Fruit fly (Drosophila melanogaster) whole organism, embryonic: ENCODE results near the gene CG33269.

Experiments used
- Ada2b ChIP-seq: fragments of 200-800 bp; sonication (Bioruptor generic); IDR thresholded peaks from 2 replicates; pipeline ENCODE4 v1.3.6; 2022; ENCODE audit warnings: missing biosample characterization, missing genetic modification characterization
- Bgb ChIP-seq: fragments of 200-800 bp; sonication (Bioruptor generic); IDR thresholded peaks from 2 replicates; pipeline ENCODE4 v1.3.6; 2022; ENCODE audit warnings: missing biosample characterization, missing genetic modification characterization; ENCODE audit not compliant: partially characterized antibody
- CG10366 ChIP-seq: fragments of 200-800 bp; sonication (Bioruptor generic); IDR thresholded peaks from 2 replicates; pipeline ENCODE4 v1.3.6; 2022; ENCODE audit warnings: missing biosample characterization, missing genetic modification characterization
- CG11696 ChIP-seq: fragments of 200-800 bp; sonication (Bioruptor generic); IDR thresholded peaks from 2 replicates; pipeline ENCODE4 v1.3.6; 2022; ENCODE audit warnings: missing biosample characterization, missing genetic modification characterization
- CG11723 ChIP-seq: fragments of 200-800 bp; sonication (Bioruptor generic); optimal IDR thresholded peaks from 2 replicates; lab custom pipeline; 2017; ENCODE audit warnings: missing biosample characterization, mild to moderate bottlenecking, missing genetic modification characterization
- CG12659 ChIP-seq: fragments of 200-800 bp; sonication (Bioruptor generic); optimal IDR thresholded peaks from 3 replicates; lab custom pipeline; 2017; ENCODE audit warnings: mild to moderate bottlenecking, missing biosample characterization, missing genetic modification reagents, missing genetic modification characterization
- CG13287 ChIP-seq: fragments of 200-800 bp; sonication (Bioruptor generic); IDR thresholded peaks from 2 replicates; pipeline ENCODE4 v1.3.6; 2022; ENCODE audit warnings: missing biosample characterization, missing genetic modification characterization; ENCODE audit not compliant: partially characterized antibody
- CG14050 ChIP-seq: fragments of 200-800 bp; sonication (Bioruptor generic); IDR thresholded peaks from 3 replicates; pipeline ENCODE4 v1.3.6; 2022; ENCODE audit warnings: missing biosample characterization, missing genetic modification characterization
- CG14965 ChIP-seq: fragments of 200-800 bp; sonication (Bioruptor generic); optimal IDR thresholded peaks from 2 replicates; lab custom pipeline; 2016; ENCODE audit warnings: missing biosample characterization, missing genetic modification characterization, borderline replicate concordance
- CG15601 ChIP-seq: fragments of 200-800 bp; sonication (Bioruptor generic); optimal IDR thresholded peaks from 3 replicates; lab custom pipeline; 2019; ENCODE audit warnings: missing biosample characterization, mild to moderate bottlenecking, missing genetic modification characterization, moderate library complexity
- CG17361 ChIP-seq: fragments of 200-800 bp; sonication (Bioruptor generic); IDR thresholded peaks from 3 replicates; pipeline ENCODE4 v1.3.6; 2022; ENCODE audit warnings: missing biosample characterization, missing genetic modification characterization
- CG17568 ChIP-seq: fragments of 200-800 bp; sonication (Bioruptor generic); optimal IDR thresholded peaks from 2 replicates; lab custom pipeline; 2018; ENCODE audit warnings: missing biosample characterization, mild to moderate bottlenecking, missing genetic modification characterization, moderate library complexity
- CG31224 ChIP-seq: fragments of 200-800 bp; sonication (Bioruptor generic); IDR thresholded peaks from 2 replicates; pipeline ENCODE4 v1.3.6; 2022; ENCODE audit warnings: missing biosample characterization, missing genetic modification characterization
- CG32772 ChIP-seq: fragments of 200-800 bp; sonication (Bioruptor generic); IDR thresholded peaks from 2 replicates; pipeline ENCODE4 v1.3.6; 2022; ENCODE audit warnings: missing biosample characterization, missing genetic modification characterization
- CG3726 ChIP-seq: fragments of 200-800 bp; sonication (Bioruptor generic); IDR thresholded peaks from 3 replicates; pipeline ENCODE4, ENCODE4 v1.3.6; 2022; ENCODE audit warnings: missing biosample characterization, missing genetic modification characterization
- CG3995 ChIP-seq: fragments of 200-800 bp; sonication (Bioruptor generic); optimal IDR thresholded peaks from 3 replicates; lab custom pipeline; 2016; ENCODE audit warnings: missing biosample characterization, missing genetic modification characterization
- CG5953 ChIP-seq: fragments of 200-800 bp; sonication (Bioruptor generic); IDR thresholded peaks from 2 replicates; pipeline ENCODE4 v1.3.6; 2022; ENCODE audit warnings: missing biosample characterization, missing genetic modification characterization
- CG6272 ChIP-seq: fragments of 200-800 bp; sonication (Bioruptor generic); IDR thresholded peaks from 2 replicates; pipeline ENCODE4 v1.3.6; 2022; ENCODE audit warnings: missing biosample characterization, missing genetic modification characterization
- CG6854 ChIP-seq: fragments of 200-800 bp; sonication (Bioruptor generic); optimal IDR thresholded peaks from 3 replicates; lab custom pipeline; 2017; ENCODE audit warnings: missing biosample characterization, mild to moderate bottlenecking, missing genetic modification characterization
- CG7357 ChIP-seq: fragments of 200-800 bp; sonication (Bioruptor generic); IDR thresholded peaks from 3 replicates; pipeline ENCODE4 v1.3.6; 2022; ENCODE audit warnings: missing biosample characterization, missing genetic modification characterization
- CG7963 ChIP-seq: fragments of 200-800 bp; sonication (Bioruptor generic); IDR thresholded peaks from 3 replicates; pipeline ENCODE4 v1.3.6; 2022; ENCODE audit warnings: missing biosample characterization, missing genetic modification characterization; ENCODE audit not compliant: partially characterized antibody
- CG8924 ChIP-seq: fragments of 200-800 bp; optimal IDR thresholded peaks from 3 replicates; lab custom pipeline; 2019; ENCODE audit warnings: missing biosample characterization, mild to moderate bottlenecking, missing genetic modification characterization, moderate library complexity
- Fer1 ChIP-seq: fragments of 200-800 bp; sonication (Bioruptor generic); optimal IDR thresholded peaks from 2 replicates; lab custom pipeline; 2017; ENCODE audit warnings: missing biosample characterization, mild to moderate bottlenecking, missing genetic modification characterization
- Gug ChIP-seq: fragments of 200-800 bp; sonication (Bioruptor generic); IDR thresholded peaks from 4 replicates; pipeline ENCODE4 v1.3.6; 2022; ENCODE audit warnings: missing biosample characterization, missing genetic modification characterization
- HmgZ ChIP-seq: fragments of 200-800 bp; sonication (Bioruptor generic); optimal IDR thresholded peaks from 2 replicates; lab custom pipeline; 2018; ENCODE audit warnings: missing biosample characterization, mild to moderate bottlenecking, missing genetic modification characterization
- Lhr ChIP-seq: fragments of 200-800 bp; sonication (Bioruptor generic); optimal IDR thresholded peaks from 3 replicates; lab custom pipeline; 2017; ENCODE audit warnings: mild to moderate bottlenecking, missing biosample characterization, missing genetic modification reagents, missing genetic modification characterization
- Meics ChIP-seq: fragments of 200-800 bp; sonication (Bioruptor generic); optimal IDR thresholded peaks from 2 replicates; lab custom pipeline; 2017; ENCODE audit warnings: missing biosample characterization, mild to moderate bottlenecking, missing genetic modification characterization
- NFAT ChIP-seq: fragments of 200-800 bp; sonication (Bioruptor generic); IDR thresholded peaks from 2 replicates; pipeline ENCODE4 v1.3.6; 2022; ENCODE audit warnings: missing biosample characterization, missing genetic modification characterization
- Taf1 ChIP-seq: fragments of 200-800 bp; sonication (Bioruptor generic); IDR thresholded peaks from 2 replicates; pipeline ENCODE4 v1.3.6; 2022; ENCODE audit warnings: missing biosample characterization, missing genetic modification characterization
- al ChIP-seq: fragments of 200-800 bp; sonication (Bioruptor generic); IDR thresholded peaks from 2 replicates; pipeline ENCODE4 v1.3.6; 2022; ENCODE audit warnings: missing biosample characterization, missing genetic modification characterization
- bcd ChIP-seq: fragments of 200-800 bp; sonication (Bioruptor generic); optimal IDR thresholded peaks from 2 replicates; lab custom pipeline; 2017; ENCODE audit warnings: missing biosample characterization, mild to moderate bottlenecking, missing genetic modification characterization
- bigmax ChIP-seq: fragments of 200-800 bp; sonication (Bioruptor generic); optimal IDR thresholded peaks from 2 replicates; lab custom pipeline; 2018; ENCODE audit warnings: missing biosample characterization, mild to moderate bottlenecking, missing genetic modification characterization
- cato ChIP-seq: fragments of 200-800 bp; sonication (Bioruptor generic); optimal IDR thresholded peaks from 2 replicates; lab custom pipeline; 2016; ENCODE audit warnings: missing biosample characterization, missing genetic modification characterization, borderline replicate concordance
- fd96Cb ChIP-seq: fragments of 200-800 bp; sonication (Bioruptor generic); optimal IDR thresholded peaks from 2 replicates; lab custom pipeline; 2018; ENCODE audit warnings: missing biosample characterization, mild to moderate bottlenecking, missing genetic modification characterization, moderate library complexity
- gcm2 ChIP-seq: fragments of 200-800 bp; sonication (Bioruptor generic); optimal IDR thresholded peaks from 2 replicates; lab custom pipeline; 2016; ENCODE audit warnings: missing biosample characterization, missing genetic modification characterization
- gsb-n ChIP-seq: fragments of 200-800 bp; sonication (Bioruptor generic); optimal IDR thresholded peaks from 3 replicates; lab custom pipeline; 2018; ENCODE audit warnings: missing biosample characterization, mild to moderate bottlenecking, missing genetic modification characterization
- inv ChIP-seq: fragments of 200-800 bp; sonication (Bioruptor generic); IDR thresholded peaks from 2 replicates; pipeline ENCODE4 v1.3.6; 2022; ENCODE audit warnings: missing biosample characterization, missing genetic modification characterization; ENCODE audit not compliant: partially characterized antibody
- lmd ChIP-seq: fragments of 200-800 bp; sonication (Bioruptor generic); IDR thresholded peaks from 2 replicates; pipeline ENCODE4 v1.3.6; 2022; ENCODE audit warnings: missing biosample characterization, missing genetic modification characterization
- odd ChIP-seq: fragments of 200-800 bp; sonication (Bioruptor generic); optimal IDR thresholded peaks from 2 replicates; lab custom pipeline; 2017; ENCODE audit warnings: missing biosample characterization, mild to moderate bottlenecking, missing genetic modification characterization
- pb ChIP-seq: fragments of 200-800 bp; sonication (Bioruptor generic); optimal IDR thresholded peaks from 3 replicates; lab custom pipeline; 2016; ENCODE audit warnings: missing biosample characterization, missing genetic modification characterization
- ranshi ChIP-seq: fragments of 200-800 bp; sonication (Bioruptor generic); IDR thresholded peaks from 2 replicates; pipeline ENCODE4 v1.3.6; 2022; ENCODE audit warnings: missing biosample characterization, missing genetic modification characterization
- sd ChIP-seq: fragments of 200-800 bp; sonication (Bioruptor generic); optimal IDR thresholded peaks from 3 replicates; lab custom pipeline; 2018; ENCODE audit warnings: missing biosample characterization, mild to moderate bottlenecking, missing genetic modification characterization, moderate library complexity
- sisA ChIP-seq: fragments of 200-800 bp; sonication (Bioruptor generic); IDR thresholded peaks from 2 replicates; pipeline ENCODE4 v1.3.6; 2022; ENCODE audit warnings: missing biosample characterization, missing genetic modification characterization
- slp2 ChIP-seq: fragments of 200-800 bp; sonication (Bioruptor generic); optimal IDR thresholded peaks from 2 replicates; lab custom pipeline; 2016; ENCODE audit warnings: missing biosample characterization, missing genetic modification characterization
- sna ChIP-seq: fragments of 200-800 bp; sonication (Bioruptor generic); IDR thresholded peaks from 2 replicates; pipeline ENCODE4 v1.3.6; 2022; ENCODE audit warnings: missing biosample characterization, missing genetic modification characterization; ENCODE audit not compliant: partially characterized antibody
- sug ChIP-seq: fragments of 200-800 bp; optimal IDR thresholded peaks from 2 replicates; lab custom pipeline; 2019; ENCODE audit warnings: missing biosample characterization, mild to moderate bottlenecking, missing genetic modification characterization, moderate library complexity
- ttk ChIP-seq: fragments of 200-800 bp; sonication (Bioruptor generic); IDR thresholded peaks from 2 replicates; pipeline ENCODE4 v2.1.2; 2022; ENCODE audit warnings: missing biosample characterization, missing genetic modification characterization
- vvl ChIP-seq: fragments of 200-800 bp; sonication (Bioruptor generic); IDR thresholded peaks from 2 replicates; pipeline ENCODE4 v1.3.6; 2022; ENCODE audit warnings: missing biosample characterization, missing genetic modification characterization
- wek ChIP-seq: fragments of 200-800 bp; sonication (Bioruptor generic); optimal IDR thresholded peaks from 3 replicates; lab custom pipeline; 2018; ENCODE audit warnings: missing biosample characterization, mild to moderate bottlenecking, missing genetic modification characterization, moderate library complexity

Gene CG33269

DNA sequence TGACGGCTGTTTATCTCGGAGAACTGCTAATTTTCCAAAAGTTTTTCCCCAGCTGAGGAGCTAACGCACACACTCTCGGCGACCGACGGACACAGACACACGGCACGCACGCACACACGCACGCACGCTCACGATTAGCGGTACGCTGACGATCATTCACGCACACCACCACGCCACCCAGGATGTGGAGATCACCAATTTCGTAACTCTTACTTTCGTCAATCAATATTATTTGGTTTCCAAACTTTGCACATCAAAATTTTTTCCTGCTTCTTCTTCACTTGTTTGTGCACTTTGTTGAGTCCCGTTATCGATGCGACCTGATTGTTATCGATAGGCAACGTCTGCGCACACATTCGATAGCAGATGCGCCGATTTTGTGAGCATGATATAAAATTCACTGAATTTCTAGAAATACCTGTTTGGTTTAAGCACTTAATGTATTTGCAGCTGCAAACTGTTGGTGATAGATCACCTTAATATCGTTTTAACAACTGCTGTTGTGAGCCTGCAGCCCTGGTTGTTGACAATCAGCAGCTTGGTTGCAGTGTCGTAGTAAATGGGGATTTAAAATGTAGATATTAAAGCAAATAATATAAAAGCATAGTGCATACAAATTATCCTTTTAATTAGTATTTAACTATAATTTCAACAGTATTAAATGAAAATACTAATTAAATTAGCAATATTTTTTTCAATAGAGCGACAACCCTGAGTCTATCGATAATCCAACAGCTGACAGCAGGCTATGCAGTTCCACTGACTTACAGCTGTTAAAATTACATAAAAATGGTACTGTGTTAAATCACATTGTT is 19.8 kb downstream of the CG33269 start, which contains the start of the genes CG7394 and Mob2 (continued):
- TF ChIP-seq wek (GFP tag; lab: Kevin White, UChicago) (no peak), slp2 (GFP tag; lab: Kevin White, UChicago) (peak; percentile 79), CG6854 (no peak), sna (GFP tag; lab: Robert Waterston, UW) (peak; percentile 86), Taf1 (peak; percentile 88), bcd (GFP tag; lab: Kevin White, UChicago) (peak; percentile 90), CG14050 (peak; percentile 82), lmd (peak; percentile 87), pb (GFP tag; lab: Kevin White, UChicago) (peak; percentile 57), cato (GFP tag; lab: Kevin White, UChicago) (peak; percentile 82), NFAT (GFP tag; lab: Robert Waterston, UW) (peak; percentile 91), CG31224 (GFP tag; lab: Robert Waterston, UW) (peak; percentile 84), CG6272 (GFP tag; lab: Robert Waterston, UW) (peak; percentile 84), Bgb (GFP tag; lab: Robert Waterston, UW) (peak; percentile 83), CG7357 (peak; percentile 80), Gug (GFP tag; lab: Robert Waterston, UW) (peak; percentile 87; the same call in 3 of the 4 replicates), gcm2 (GFP tag; lab: Kevin White, UChicago) (peak; percentile 41), sd (tag; lab: Kevin White, UChicago) (peak; percentile 58), sug (tag; lab: Kevin White, UChicago) (peak; percentile 88), inv (peak; percentile 79), Fer1 (peak; percentile 80), vvl (GFP tag; lab: Robert Waterston, UW) (peak; percentile 94), al (GFP tag; lab: Robert Waterston, UW) (peak; percentile 86), HmgZ (tag; lab: Kevin White, UChicago) (peak; percentile 92), ranshi (GFP tag; lab: Robert Waterston, UW) (peak; percentile 94), Lhr (GFP tag; lab: Kevin White, UChicago) (peak; percentile 72), Meics (GFP tag; lab: Kevin White, UChicago) (peak; percentile 90), CG15601 (tag; lab: Kevin White, UChicago) (peak; percentile 83), CG17568 (GFP tag; lab: Kevin White, UChicago) (peak; percentile 74), Ada2b (GFP tag; lab: Robert Waterston, UW) (peak; percentile 88), sisA (GFP tag; lab: Robert Waterston, UW) (peak; percentile 90), CG11696 (GFP tag; lab: Robert Waterston, UW) (peak; percentile 52; the same call in 1 of the 2 replicates), CG8924 (tag; lab: Kevin White, UChicago) (peak; percentile 95), CG11723 (GFP tag; lab: Kevin White, UChicago) (peak; percentile 67), CG5953 (peak; percentile 82), CG17361 (peak; percentile 82), CG13287 (GFP tag; lab: Robert Waterston, UW) (peak; percentile 92), CG7963 (GFP tag; lab: Robert Waterston, UW) (peak; percentile 53; the same call in 1 of the 3 replicates), gsb-n (peak; percentile 65), odd (GFP tag; lab: Kevin White, UChicago) (peak; percentile 69), CG32772 (peak; percentile 91), bigmax (no peak), CG3726 (GFP tag; lab: Robert Waterston, UW) (peak; percentile 81), CG14965 (GFP tag; lab: Kevin White, UChicago) (peak; percentile 9), fd96Cb (tag; lab: Kevin White, UChicago) (peak; percentile 87), CG10366 (peak; percentile 93), CG12659 (peak; percentile 92), CG3995 (GFP tag; lab: Kevin White, UChicago) (peak; percentile 61), ttk (GFP tag; lab: Robert Waterston, UW) (peak; percentile 88)
